Fruit fly (Drosophila melanogaster): ENCODE measurements around the gene Irc.
A peak's percentile ranks its signal among the peaks of the same experiment; 100 is the strongest.

The Irc gene

dm6 chr3R:17056183-17056904 is 53.7 kb downstream of the Irc start:
- TF ChIP-seq CG8478 (optimal IDR thresholded peaks at IDR 0.05), result no peak
- peak; percentile 20 to 32 for TF ChIP-seq CTCF (optimal IDR thresholded peaks at IDR 0.05)
